Worm (Caenorhabditis elegans) whole organism, late embryonic: ENCODE data around the gene B0432.9.
"Not testable (repeated sequence)": the region's sequence is repeated elsewhere in the genome, so short reads cannot be mapped to it uniquely, and the experiment has no call there.

Experiments used
- F13H6.1 ChIP-seq: sonication (generic microtip); optimal IDR thresholded peaks from 2 replicates; lab custom pipeline; 2016; ENCODE audit warnings: missing genetic modification characterization, missing compliant biosample characterization
- ama-1 ChIP-seq: fragments of 150-350 bp; optimal IDR thresholded peaks from 2 replicates; lab custom pipeline; 2014
- ceh-18 ChIP-seq: sonication (generic microtip); optimal IDR thresholded peaks from 2 replicates; lab custom pipeline; 2016; ENCODE audit warnings: missing genetic modification characterization, missing compliant biosample characterization
- fkh-10 ChIP-seq: fragments of 150-350 bp; optimal IDR thresholded peaks from 2 replicates; lab custom pipeline; 2014; ENCODE audit warnings: missing biosample characterization, missing genetic modification reagents, missing genetic modification characterization
- gmeb-2 ChIP-seq: sonication (generic microtip); optimal IDR thresholded peaks from 2 replicates; lab custom pipeline; 2016; ENCODE audit warnings: missing genetic modification characterization, inconsistent platforms, missing compliant biosample characterization
- nfya-1 ChIP-seq: sonication (generic microtip); optimal IDR thresholded peaks from 2 replicates; lab custom pipeline; 2017; ENCODE audit warnings: missing genetic modification characterization, mild to moderate bottlenecking, missing compliant biosample characterization, antibody characterized with exemption, moderate library complexity
- pqm-1 ChIP-seq: sonication (generic microtip); optimal IDR thresholded peaks from 2 replicates; lab custom pipeline; 2016; ENCODE audit warnings: missing genetic modification characterization, missing compliant biosample characterization
- rnt-1 ChIP-seq: sonication (generic microtip); optimal IDR thresholded peaks from 2 replicates; lab custom pipeline; 2016; ENCODE audit warnings: missing genetic modification characterization, missing compliant biosample characterization
- sdc-2 ChIP-seq: sonication (generic microtip); optimal IDR thresholded peaks from 2 replicates; lab custom pipeline; 2016; ENCODE audit warnings: missing genotype, missing genetic modification characterization, missing compliant biosample characterization
- sox-2 ChIP-seq: fragments of 200-800 bp; sonication (Bioruptor generic); IDR thresholded peaks from 2 replicates; pipeline ENCODE4 v1.3.6; 2022; ENCODE audit warnings: missing genetic modification reagents, missing genetic modification characterization, missing compliant biosample characterization
- unc-55 ChIP-seq: sonication (generic microtip); optimal IDR thresholded peaks from 2 replicates; lab custom pipeline; 2017; ENCODE audit warnings: missing biosample characterization, missing genetic modification reagents, missing genetic modification characterization
- zip-5 ChIP-seq: sonication (generic microtip); optimal IDR thresholded peaks from 2 replicates; lab custom pipeline; 2016; ENCODE audit warnings: missing genetic modification characterization, missing compliant biosample characterization

- TF ChIP-seq zip-5 (tag; lab: Kevin White, UChicago); sox-2; fkh-10 (GFP tag; lab: Kevin White, UChicago); pqm-1 (tag; lab: Kevin White, UChicago); sdc-2 (tag; lab: Kevin White, UChicago); nfya-1; gmeb-2 (tag; lab: Kevin White, UChicago); rnt-1 (tag; lab: Kevin White, UChicago); ama-1 (lab: Kevin White, UChicago); F13H6.1 (tag; lab: Kevin White, UChicago); ceh-18 (tag; lab: Kevin White, UChicago): not testable (repeated sequence)
- peak; percentile 9 for TF ChIP-seq unc-55 (GFP tag; lab: Kevin White, UChicago)
Observed at ce11 chrII:312110-312509, 28.6 kb upstream of the B0432.9 start, which contains the start of gene mps-2.
